Worm (Caenorhabditis elegans) whole organism, L2 larva: ENCODE results near the gene nhr-198.
"Not testable (repeated sequence)": the region's sequence is repeated elsewhere in the genome, so short reads cannot be mapped to it uniquely, and the experiment has no call there.

Experiments
- F13H6.1 ChIP-seq: sonication (generic microtip); optimal IDR thresholded peaks from 2 replicates; lab custom pipeline; 2016; ENCODE audit warnings: missing genetic modification characterization, missing compliant biosample characterization
- ceh-16 ChIP-seq: fragments of 150-350 bp; optimal IDR thresholded peaks from 2 replicates; lab custom pipeline; 2014; ENCODE audit warnings: missing biosample characterization, missing genetic modification characterization
- egl-27 ChIP-seq: sonication (generic microtip); optimal IDR thresholded peaks from 3 replicates; lab custom pipeline; 2017; ENCODE audit warnings: missing biosample characterization, missing genetic modification reagents, missing genetic modification characterization
- lin-39 ChIP-seq: fragments of 150-350 bp; optimal IDR thresholded peaks from 2 replicates; lab custom pipeline; 2014; ENCODE audit warnings: missing biosample characterization, missing genetic modification reagents, missing genetic modification characterization
- nhr-237 ChIP-seq: fragments of 150-350 bp; optimal IDR thresholded peaks from 2 replicates; lab custom pipeline; 2014; ENCODE audit warnings: missing biosample characterization, missing genetic modification characterization
- unc-39 ChIP-seq: fragments of 150-350 bp; optimal IDR thresholded peaks from 2 replicates; lab custom pipeline; 2014; ENCODE audit warnings: missing biosample characterization, missing genetic modification characterization

DNA sequence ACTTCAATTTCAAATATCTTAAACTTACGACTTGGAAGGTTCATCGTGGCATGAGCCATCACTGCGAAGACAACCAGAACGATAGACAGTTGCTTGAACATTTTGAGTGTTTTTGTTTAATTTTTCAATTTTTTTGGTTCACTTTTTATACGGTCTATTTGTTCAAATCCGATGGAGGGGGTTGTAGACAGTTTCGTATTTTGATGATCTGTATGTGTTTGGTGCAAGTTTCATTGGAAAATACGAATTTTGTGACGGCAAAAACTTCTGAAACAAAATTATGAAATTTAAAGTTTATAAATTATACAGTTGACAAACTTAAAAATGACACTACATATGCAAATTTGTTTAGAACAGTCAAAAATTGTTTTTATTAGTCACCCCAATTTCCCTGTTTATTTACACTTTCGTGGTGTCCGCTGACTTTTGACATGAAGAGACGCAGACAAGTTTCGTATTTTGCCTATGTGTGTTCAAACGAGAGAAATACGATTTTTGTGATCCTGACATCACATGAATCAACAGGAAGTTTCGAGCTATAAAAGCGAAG, 46.2 kb upstream of the nhr-198 start, which contains the start of the genes C55A1.7 and C55A1.6:
- not testable (repeated sequence) for TF ChIP-seq F13H6.1; egl-27 (tag; lab: Kevin White, UChicago); unc-39 (tag; lab: Kevin White, UChicago); ceh-16 (tag; lab: Kevin White, UChicago); nhr-237 (tag; lab: Kevin White, UChicago); lin-39
